Worm (Caenorhabditis elegans) whole organism, L1 larva: ENCODE results near the gene asp-1.
A peak's percentile ranks its signal among the peaks of the same experiment; 100 is the strongest.

Experiments
- Y116A8C.19 ChIP-seq: sonication (generic microtip); optimal IDR thresholded peaks from 2 replicates; lab custom pipeline; 2016; ENCODE audit warnings: missing compliant biosample characterization, missing genetic modification characterization, borderline replicate concordance
- alr-1 ChIP-seq: fragments of 200-800 bp; sonication (Bioruptor generic); optimal IDR thresholded peaks from 2 replicates; lab custom pipeline; 2018; ENCODE audit warnings: borderline replicate concordance, mild to moderate bottlenecking, missing genetic modification characterization, missing compliant biosample characterization
- blmp-1 ChIP-seq: fragments of 150-350 bp; optimal IDR thresholded peaks from 2 replicates; lab custom pipeline; 2014; ENCODE audit warnings: missing biosample characterization, missing genetic modification characterization
- efl-3 ChIP-seq: fragments of 200-800 bp; sonication (Bioruptor generic); optimal IDR thresholded peaks from 2 replicates; lab custom pipeline; 2018; ENCODE audit warnings: mild to moderate bottlenecking, missing genetic modification characterization, missing compliant biosample characterization
- elt-2 ChIP-seq: sonication (generic microtip); optimal IDR thresholded peaks from 2 replicates; lab custom pipeline; 2016; ENCODE audit warnings: missing genetic modification characterization, mild to moderate bottlenecking, inconsistent platforms, missing compliant biosample characterization, missing genetic modification reagents
- elt-3 ChIP-seq, 6 experiments: fragments of 150-350 bp in 1 of 6; sonication (generic microtip); optimal IDR thresholded peaks; 2 replicates each; lab custom pipeline; 2017 to 2018; ENCODE audit warnings: missing biosample characterization in 6 of 6, missing genetic modification characterization in 6 of 6, inconsistent platforms in 1 of 6
- ets-5 ChIP-seq: fragments of 200-800 bp; sonication (Bioruptor generic); IDR thresholded peaks from 2 replicates; pipeline ENCODE4 v1.3.6; 2022; ENCODE audit warnings: missing genetic modification characterization, missing compliant biosample characterization
- irx-1 ChIP-seq: sonication (generic microtip); optimal IDR thresholded peaks from 2 replicates; lab custom pipeline; 2016; ENCODE audit warnings: missing genetic modification characterization, missing compliant biosample characterization
- lin-13 ChIP-seq: fragments of 150-350 bp; optimal IDR thresholded peaks from 2 replicates; lab custom pipeline; 2014; ENCODE audit warnings: missing biosample characterization, missing genetic modification reagents, missing genetic modification characterization
- lin-14 ChIP-seq: fragments of 200-800 bp; sonication (Bioruptor generic); optimal IDR thresholded peaks from 2 replicates; lab custom pipeline; 2018; ENCODE audit warnings: mild to moderate bottlenecking, missing genetic modification characterization, moderate library complexity, missing compliant biosample characterization
- lin-39 ChIP-seq: fragments of 150-350 bp; optimal IDR thresholded peaks from 2 replicates; lab custom pipeline; 2014; ENCODE audit warnings: missing biosample characterization, missing genetic modification reagents, missing genetic modification characterization
- mab-9 ChIP-seq: fragments of 200-800 bp; sonication (Bioruptor generic); IDR thresholded peaks from 2 replicates; pipeline ENCODE4 v1.3.6; 2022; ENCODE audit warnings: missing genetic modification reagents, missing genetic modification characterization, missing compliant biosample characterization
- mep-1 ChIP-seq: fragments of 150-350 bp; optimal IDR thresholded peaks from 2 replicates; lab custom pipeline; 2014; ENCODE audit warnings: missing biosample characterization, missing genetic modification characterization

asp-1 gene

DNA sequence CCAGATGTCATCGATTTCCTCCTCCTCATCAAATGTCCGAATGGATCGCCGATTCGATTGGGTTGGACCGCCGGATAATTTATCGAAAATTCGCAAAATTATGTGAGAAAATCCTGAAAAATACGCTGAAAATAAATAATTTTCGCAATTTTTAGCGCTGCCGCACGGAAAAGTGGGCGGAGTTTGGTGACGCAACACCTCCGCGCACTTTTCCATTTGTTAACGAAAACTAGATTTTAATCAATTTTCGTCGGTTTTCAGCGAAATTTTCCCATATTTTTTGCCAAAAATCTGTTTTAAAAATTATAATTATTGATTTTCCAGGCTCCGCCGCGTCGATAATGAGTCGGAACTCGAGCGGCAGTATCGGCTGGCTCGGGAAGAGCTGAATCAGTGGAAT lies 49.5 kb downstream of the asp-1 start, which contains the start of gene Y39B6A.34 (continued):
- no peak for TF ChIP-seq mab-9 (GFP tag; lab: Robert Waterston, UW)
- TF ChIP-seq Y116A8C.19 (tag; lab: Kevin White, UChicago) = no peak
- no peak for TF ChIP-seq elt-3 (tag; optimal IDR thresholded peaks at IDR 0.05; lab: Kevin White, UChicago)
- no peak for TF ChIP-seq ets-5 (GFP tag; lab: Robert Waterston, UW)
- peak; percentile 12 for TF ChIP-seq elt-2 (tag; lab: Kevin White, UChicago)
- TF ChIP-seq lin-39 (tag; lab: Kevin White, UChicago) = no peak
- TF ChIP-seq irx-1 (tag; lab: Kevin White, UChicago) = no peak
- no peak for TF ChIP-seq blmp-1 (tag; lab: Kevin White, UChicago)
- TF ChIP-seq mep-1 (tag; lab: Kevin White, UChicago) = no peak
- TF ChIP-seq alr-1 (tag; lab: Kevin White, UChicago) = no peak
- no peak for TF ChIP-seq lin-13 (GFP tag; lab: Kevin White, UChicago)
- TF ChIP-seq efl-3 (GFP tag; lab: Kevin White, UChicago) = no peak

DNA sequence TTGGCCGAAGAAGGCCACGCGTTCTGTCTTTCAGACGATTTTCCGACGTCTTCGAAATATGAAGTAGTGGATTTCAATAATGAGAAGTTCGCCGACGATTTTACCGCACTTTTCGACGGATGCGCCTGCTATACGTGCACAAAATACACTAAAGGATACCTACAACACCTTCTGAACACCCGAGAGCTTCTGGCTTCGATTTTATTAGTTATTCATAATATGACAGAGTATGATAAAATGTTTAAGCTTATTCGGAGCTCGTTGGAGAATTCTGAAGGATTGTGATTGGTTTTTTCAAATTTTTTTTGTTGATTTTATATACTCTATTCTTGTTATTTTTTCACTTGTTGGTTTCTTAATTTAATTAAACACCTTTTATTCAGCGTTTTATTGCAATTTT lies 50.0 kb downstream of the asp-1 start:
- no peak for TF ChIP-seq lin-14
- TF ChIP-seq, all 84 proteins: peak for 0
